Fruit fly (Drosophila melanogaster): ENCODE measurements around the gene CG8064.
A peak's percentile ranks its signal among the peaks of the same experiment; 100 is the strongest.

The CG8064 gene

DNA sequence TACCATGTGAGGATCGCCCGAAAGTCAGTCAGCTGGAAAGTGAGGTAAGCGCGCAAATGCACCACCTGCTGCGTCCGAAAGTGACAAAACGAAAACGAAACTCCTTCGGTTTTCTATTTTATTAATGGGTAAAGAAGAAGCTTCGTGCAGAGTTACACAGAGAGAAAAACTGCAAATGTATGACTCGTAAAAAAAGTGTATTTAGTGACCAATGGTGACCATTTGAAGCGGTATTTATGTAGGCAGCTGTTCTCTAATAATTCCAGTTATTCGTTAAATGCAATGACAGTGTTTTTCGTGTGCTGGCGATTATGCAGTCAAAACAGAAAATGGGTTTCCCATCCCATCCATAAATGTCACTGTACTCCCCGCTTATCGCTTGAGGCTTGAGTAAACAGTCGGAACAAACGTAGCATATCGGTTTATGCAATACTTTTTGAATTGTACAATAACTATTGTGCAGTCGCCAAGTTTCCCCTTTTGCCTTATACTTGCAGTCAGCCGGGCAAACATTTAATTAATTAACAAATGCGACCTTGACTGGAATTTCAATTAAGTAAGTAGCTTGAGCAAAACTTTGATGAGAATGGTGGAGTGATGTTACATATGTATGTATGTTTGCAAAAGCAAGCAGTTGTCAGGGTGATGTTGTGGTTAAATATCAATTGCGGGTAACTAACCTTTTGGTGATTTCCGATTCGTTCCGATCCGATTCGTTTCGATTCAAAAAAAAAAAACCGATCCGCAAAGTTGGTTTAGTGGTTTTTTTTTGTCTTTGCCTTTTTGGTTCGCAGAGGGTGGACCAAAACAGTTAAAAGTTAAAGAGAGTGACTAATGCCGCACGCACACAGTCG, 14.2 kb downstream of the CG8064 start (continued):
- TF ChIP-seq crp (GFP tag; optimal IDR thresholded peaks at IDR 0.05) (no peak), CG6683 (GFP tag; optimal IDR thresholded peaks at IDR 0.05) (no peak), CG31365 (tag; optimal IDR thresholded peaks at IDR 0.05) (no peak), CG13424 (tag; optimal IDR thresholded peaks at IDR 0.05) (no peak), Oaz (GFP tag; IDR thresholded peaks at IDR 0.05) (no peak), CG15696 (tag; optimal IDR thresholded peaks at IDR 0.05) (no peak), CG7963 (GFP tag; IDR thresholded peaks at IDR 0.05; ENCODE audit: partially characterized antibody) (no peak), slp2 (GFP tag; optimal IDR thresholded peaks at IDR 0.05) (no peak), CG18764 (GFP tag; optimal IDR thresholded peaks at IDR 0.05) (no peak), CG15601 (tag; optimal IDR thresholded peaks at IDR 0.05) (no peak), disco-r (GFP tag; optimal IDR thresholded peaks at IDR 0.05) (no peak), sob (GFP tag; IDR thresholded peaks at IDR 0.05) (no peak), vfl (GFP tag; optimal IDR thresholded peaks at IDR 0.05) (no peak), sqz (GFP tag; optimal IDR thresholded peaks at IDR 0.05) (no peak), CG33557 (GFP tag; optimal IDR thresholded peaks at IDR 0.05) (no peak), en (GFP tag; optimal IDR thresholded peaks at IDR 0.05) (no peak), CG7372 (GFP tag; IDR thresholded peaks at IDR 0.05) (no peak), NFAT (GFP tag; IDR thresholded peaks at IDR 0.05) (no peak), Dad (GFP tag; optimal IDR thresholded peaks at IDR 0.05) (no peak), sr (GFP tag; IDR thresholded peaks at IDR 0.05) (no peak; the same call in 2 of the 3 replicates), CG4730 (GFP tag; IDR thresholded peaks at IDR 0.05) (no peak), CG13296 (GFP tag; optimal IDR thresholded peaks at IDR 0.05) (no peak), gcm (GFP tag; optimal IDR thresholded peaks at IDR 0.05) (no peak), CG3065 (GFP tag; optimal IDR thresholded peaks at IDR 0.05) (no peak), HLHmδ (GFP tag; optimal IDR thresholded peaks at IDR 0.05) (no peak), CHES-1-like (GFP tag; optimal IDR thresholded peaks at IDR 0.05) (no peak), CTCF (GFP tag; optimal IDR thresholded peaks at IDR 0.05) (no peak), ab (GFP tag; optimal IDR thresholded peaks at IDR 0.05) (no peak), bbx (GFP tag; IDR thresholded peaks at IDR 0.05; ENCODE audit: partially characterized antibody) (no peak), CG4282 (GFP tag; optimal IDR thresholded peaks at IDR 0.05) (no peak), CG10565 (GFP tag; optimal IDR thresholded peaks at IDR 0.05) (no peak), PHDP (tag; optimal IDR thresholded peaks at IDR 0.05) (no peak), CG3281 (GFP tag; optimal IDR thresholded peaks at IDR 0.05) (no peak), hkb (optimal IDR thresholded peaks at IDR 0.05) (no peak), hkb (GFP tag; IDR thresholded peaks at IDR 0.05) (0 out of 2 replicates have a peak, but pooled peaks have one; percentile 7), caup (GFP tag; optimal IDR thresholded peaks at IDR 0.05; ENCODE audit: severe bottlenecking) (no peak), Myb (GFP tag; optimal IDR thresholded peaks at IDR 0.05) (no peak), CG17361 (GFP tag; IDR thresholded peaks at IDR 0.05) (0 out of 3 replicates have a peak, but pooled peaks have one; percentile 16), Gsc (GFP tag; IDR thresholded peaks at IDR 0.05) (no peak), esg (GFP tag; conservative IDR thresholded peaks at IDR 0.05) (no peak), Gug (GFP tag; IDR thresholded peaks at IDR 0.05) (no peak), salm (tag; optimal IDR thresholded peaks at IDR 0.05) (no peak), Xrp1 (GFP tag; IDR thresholded peaks at IDR 0.05) (peak; percentile 28; the same call in 1 of the 2 replicates), CG2678 (tag; optimal IDR thresholded peaks at IDR 0.05) (no peak), gce (GFP tag; IDR thresholded peaks at IDR 0.05) (no peak), mam (GFP tag; optimal IDR thresholded peaks at IDR 0.05) (no peak), Xbp1 (GFP tag; optimal IDR thresholded peaks at IDR 0.05) (no peak), ato (GFP tag; IDR thresholded peaks at IDR 0.05; ENCODE audit: partially characterized antibody) (no peak), pum (GFP tag; optimal IDR thresholded peaks at IDR 0.05) (no peak), CG13624 (GFP tag; optimal IDR thresholded peaks at IDR 0.05) (no peak)

Measured in whole organism, embryonic.